Fruit fly (Drosophila melanogaster): Measurements from ENCODE around the gene Kdsr.

Gene Kdsr

DNA sequence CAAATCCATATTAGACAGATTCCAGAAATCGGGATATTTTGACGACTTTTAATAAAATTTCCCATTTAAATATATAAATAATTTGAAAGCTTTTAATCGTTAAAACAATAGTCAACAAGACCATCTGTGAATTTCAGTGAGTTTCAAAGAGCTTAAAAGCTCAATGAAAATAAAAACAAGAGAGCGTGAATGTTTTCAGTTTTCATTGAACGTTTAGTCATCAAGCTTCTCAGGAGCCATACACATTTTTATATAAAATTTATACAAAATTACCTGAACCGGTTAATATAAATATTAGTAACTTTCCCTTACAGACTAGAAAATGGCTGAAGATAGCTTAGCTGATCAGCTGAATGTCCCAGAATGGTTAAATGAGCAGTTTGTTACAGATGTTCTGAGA is 39.9 kb upstream of the Kdsr start, which contains the start of gene CG31370:
Gene CG31370 (plus strand): TSS at position 226 of the 400 bp plus-strand sequence.
- TF ChIP-seq cic (GFP tag; optimal IDR thresholded peaks at IDR 0.05) (peak; percentile 26), kay (GFP tag; ENCODE audit: borderline replicate concordance) (peak; percentile 93), CG7045 (GFP tag; optimal IDR thresholded peaks at IDR 0.05) (no peak)

DNA sequence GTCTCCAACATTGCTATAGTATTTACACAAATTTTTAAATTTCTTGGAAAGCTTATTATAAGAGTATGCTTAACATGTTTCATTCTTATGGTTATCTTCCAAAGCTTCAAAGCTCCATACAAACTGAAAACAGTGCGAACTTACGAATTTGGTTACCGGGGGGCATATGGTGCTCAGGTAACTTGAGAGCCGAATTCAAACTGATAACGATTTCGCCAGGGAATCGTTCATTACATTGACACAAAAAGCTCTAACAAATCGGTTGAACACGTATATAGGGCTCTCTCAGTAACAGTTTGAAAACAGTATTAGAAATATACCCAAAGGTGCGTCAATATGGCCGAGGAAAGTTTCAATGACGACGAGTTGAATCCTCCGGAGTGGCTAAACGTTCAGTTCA is 38.3 kb upstream of the Kdsr start, which contains the start of gene CG13659:
Gene CG13659 (plus strand): TSS at position 317 of the 400 bp plus-strand sequence.
- TF ChIP-seq kay (GFP tag; ENCODE audit: borderline replicate concordance) (peak; percentile 46), CG12768 (GFP tag; optimal IDR thresholded peaks at IDR 0.05) (no peak)

DNA sequence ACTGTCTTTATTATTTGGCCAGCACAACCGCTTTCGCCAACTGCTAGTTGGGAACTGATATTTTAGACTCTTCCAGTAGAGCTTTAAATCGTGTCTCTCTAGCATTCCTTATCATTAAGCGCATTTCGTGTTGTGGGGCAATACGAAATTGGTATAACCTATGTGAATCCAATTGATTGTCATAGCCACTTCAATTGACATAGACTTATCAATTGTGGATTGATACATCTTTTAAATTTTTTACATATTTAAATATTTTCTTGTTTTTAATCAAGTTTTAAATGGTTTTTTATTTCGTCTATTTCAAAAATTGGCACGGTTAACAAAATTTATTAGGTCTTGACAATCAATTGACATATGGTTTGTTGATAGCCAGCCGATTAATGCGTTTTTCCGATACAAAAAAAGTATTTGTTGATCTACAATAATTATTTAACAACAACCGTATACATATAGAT is 37.2 kb upstream of the Kdsr start, which contains the start of gene CG31288:
Gene CG31288 (minus strand): TSS at position 51 of the 458 bp plus-strand sequence.
- TF ChIP-seq CG33017 (tag; optimal IDR thresholded peaks at IDR 0.05) (no peak), kay (GFP tag; ENCODE audit: borderline replicate concordance) (peak; percentile 90), CG7101 (tag; optimal IDR thresholded peaks at IDR 0.05) (no peak)

DNA sequence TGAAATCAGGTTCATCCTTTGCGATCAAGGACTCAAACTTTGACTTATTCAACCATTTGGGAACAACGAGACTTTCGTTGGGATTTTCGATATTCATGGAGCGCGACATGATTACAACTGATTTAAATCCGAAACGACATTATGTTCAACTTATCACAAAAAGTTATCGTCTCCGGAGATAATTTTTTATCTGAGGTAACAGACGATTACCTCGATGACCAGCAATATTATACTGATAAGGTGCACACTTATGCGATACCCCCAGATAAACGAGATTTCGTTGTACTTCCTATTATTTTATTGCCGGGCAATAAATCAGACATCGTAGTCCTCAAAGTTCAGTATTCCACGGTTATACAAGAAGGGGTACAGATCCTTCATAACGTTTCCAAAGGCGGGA is 35.4 kb upstream of the Kdsr start, which contains the start of gene CG31097:
Gene CG31097 (minus strand): TSS at position 101 of the 400 bp plus-strand sequence.
- TF ChIP-seq pad (GFP tag; optimal IDR thresholded peaks at IDR 0.05) = no peak
- TF ChIP-seq ovo (GFP tag; optimal IDR thresholded peaks at IDR 0.05) = no peak
- TF ChIP-seq CG1620 (GFP tag; optimal IDR thresholded peaks at IDR 0.05) = no peak
- TF ChIP-seq CG7101 (tag; optimal IDR thresholded peaks at IDR 0.05) = no peak
- TF ChIP-seq toe (GFP tag; optimal IDR thresholded peaks at IDR 0.05) = no peak
- TF ChIP-seq CG11617 (GFP tag; optimal IDR thresholded peaks at IDR 0.05) = no peak
- no peak for TF ChIP-seq tj (GFP tag; optimal IDR thresholded peaks at IDR 0.05)
- no peak for TF ChIP-seq CG5204 (GFP tag; optimal IDR thresholded peaks at IDR 0.05)
- no peak for TF ChIP-seq Crg-1 (GFP tag; optimal IDR thresholded peaks at IDR 0.05)
- TF ChIP-seq CG33017 (tag; optimal IDR thresholded peaks at IDR 0.05) = no peak
- no peak for TF ChIP-seq cnc (optimal IDR thresholded peaks at IDR 0.05)
- no peak for TF ChIP-seq CG12768 (GFP tag; optimal IDR thresholded peaks at IDR 0.05)
- no peak for TF ChIP-seq bab1 (GFP tag; optimal IDR thresholded peaks at IDR 0.05)
- TF ChIP-seq kay (GFP tag; ENCODE audit: borderline replicate concordance) = no peak
- TF ChIP-seq CG7045 (GFP tag; optimal IDR thresholded peaks at IDR 0.05) = no peak
- TF ChIP-seq Mnt (GFP tag; optimal IDR thresholded peaks at IDR 0.05) = no peak
- no peak for TF ChIP-seq Clk (GFP tag; optimal IDR thresholded peaks at IDR 0.05)
- TF ChIP-seq Hr96 (GFP tag; optimal IDR thresholded peaks at IDR 0.05) = no peak

DNA sequence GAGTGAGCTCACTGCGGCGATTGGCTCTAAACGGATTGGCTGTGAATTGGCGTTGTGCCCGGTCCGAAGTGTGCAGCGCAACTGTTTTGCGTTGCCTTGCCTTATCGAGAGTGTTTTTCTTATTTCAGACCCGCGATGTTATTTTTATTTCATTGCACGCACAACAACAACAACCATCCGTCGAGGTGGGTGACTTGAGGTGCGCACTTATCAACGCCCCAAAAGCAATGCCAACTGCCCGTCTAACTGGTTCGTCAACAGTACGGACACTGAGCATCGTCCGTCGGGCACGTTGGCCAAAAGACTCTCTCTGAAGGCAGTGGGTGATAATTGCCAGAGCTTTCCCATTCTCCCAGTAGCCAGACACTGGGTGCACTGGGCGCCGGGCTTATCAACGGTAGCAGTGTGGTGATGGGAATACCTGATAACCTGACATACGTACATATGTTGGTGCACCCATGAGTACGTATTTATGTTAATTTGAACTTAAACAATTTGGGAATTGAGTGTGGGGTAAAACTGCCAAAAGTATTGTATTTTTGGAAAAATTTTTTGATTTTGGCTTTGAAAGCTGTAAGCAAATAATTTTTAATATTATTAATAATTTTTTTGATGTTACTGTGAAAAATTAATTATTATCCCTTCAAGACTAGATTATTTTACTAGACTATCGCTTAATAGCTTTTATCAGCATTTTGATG is 33.2 kb upstream of the Kdsr start, which contains the start of gene CG31102:
Gene CG31102 (minus strand): TSS at position 275 of the 701 bp plus-strand sequence.
- TF ChIP-seq cnc (optimal IDR thresholded peaks at IDR 0.05) (no peak), Mnt (GFP tag; optimal IDR thresholded peaks at IDR 0.05) (peak; percentile 85), CG7101 (tag; optimal IDR thresholded peaks at IDR 0.05) (no peak), CG1620 (GFP tag; optimal IDR thresholded peaks at IDR 0.05) (no peak), CG5204 (GFP tag; optimal IDR thresholded peaks at IDR 0.05) (no peak), pad (GFP tag; optimal IDR thresholded peaks at IDR 0.05) (no peak), kay (GFP tag; ENCODE audit: borderline replicate concordance) (peak; percentile 75), bab1 (GFP tag; optimal IDR thresholded peaks at IDR 0.05) (no peak), Hr96 (GFP tag; optimal IDR thresholded peaks at IDR 0.05) (peak; percentile 73), Clk (GFP tag; optimal IDR thresholded peaks at IDR 0.05) (no peak), Crg-1 (GFP tag; optimal IDR thresholded peaks at IDR 0.05) (no peak), CG12768 (GFP tag; optimal IDR thresholded peaks at IDR 0.05) (peak; percentile 52), tj (GFP tag; optimal IDR thresholded peaks at IDR 0.05) (no peak), cic (GFP tag; optimal IDR thresholded peaks at IDR 0.05) (peak; percentile 91), CG7045 (GFP tag; optimal IDR thresholded peaks at IDR 0.05) (no peak), ovo (GFP tag; optimal IDR thresholded peaks at IDR 0.05) (no peak), toe (GFP tag; optimal IDR thresholded peaks at IDR 0.05) (peak; percentile 31), CG33017 (tag; optimal IDR thresholded peaks at IDR 0.05) (peak; percentile 53), CG14711 (tag; optimal IDR thresholded peaks at IDR 0.05) (no peak), CG11617 (GFP tag; optimal IDR thresholded peaks at IDR 0.05) (no peak)

DNA sequence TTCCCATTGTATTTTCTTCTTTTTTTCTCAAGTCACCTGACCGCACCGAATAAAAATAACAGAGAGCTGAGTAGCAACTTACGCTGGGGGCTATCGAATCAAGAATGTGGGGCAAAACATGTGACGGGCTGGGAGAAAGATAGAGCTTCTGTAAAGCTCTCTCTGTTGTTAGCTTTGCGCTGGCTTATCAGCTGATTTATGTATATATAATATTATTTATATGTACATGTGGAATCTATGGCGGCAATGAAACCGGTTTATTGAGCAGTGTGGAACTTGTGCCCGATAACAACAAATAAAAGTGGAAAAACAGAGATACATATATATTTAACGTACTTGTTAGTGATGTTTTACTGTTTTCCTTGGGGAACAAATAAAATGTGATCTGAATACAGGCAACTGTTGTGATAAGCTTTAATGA is 30.6 kb upstream of the Kdsr start, which contains the start of gene CG31098:
Gene CG31098 (minus strand): TSS at position 114 of the 421 bp plus-strand sequence.
- TF ChIP-seq CG12768 (GFP tag; optimal IDR thresholded peaks at IDR 0.05) (peak; percentile 80), kay (GFP tag; ENCODE audit: borderline replicate concordance) (peak; percentile 89), CG7045 (GFP tag; optimal IDR thresholded peaks at IDR 0.05) (peak; percentile 62), CG11617 (GFP tag; optimal IDR thresholded peaks at IDR 0.05) (peak; percentile 53), CG33017 (tag; optimal IDR thresholded peaks at IDR 0.05) (peak; percentile 83), tj (GFP tag; optimal IDR thresholded peaks at IDR 0.05) (peak; percentile 18), CG14711 (tag; optimal IDR thresholded peaks at IDR 0.05) (peak; percentile 29), CG5204 (GFP tag; optimal IDR thresholded peaks at IDR 0.05) (no peak), cnc (optimal IDR thresholded peaks at IDR 0.05) (peak in 1 of 2 experiments; percentile 57), Crg-1 (GFP tag; optimal IDR thresholded peaks at IDR 0.05) (no peak), cic (GFP tag; optimal IDR thresholded peaks at IDR 0.05) (peak; percentile 92), ovo (GFP tag; optimal IDR thresholded peaks at IDR 0.05) (peak; percentile 41), bab1 (GFP tag; optimal IDR thresholded peaks at IDR 0.05) (peak; percentile 84), Hr96 (GFP tag; optimal IDR thresholded peaks at IDR 0.05) (no peak), CG7101 (tag; optimal IDR thresholded peaks at IDR 0.05) (peak; percentile 60), toe (GFP tag; optimal IDR thresholded peaks at IDR 0.05) (peak; percentile 41), pad (GFP tag; optimal IDR thresholded peaks at IDR 0.05) (peak; percentile 35), CG1620 (GFP tag; optimal IDR thresholded peaks at IDR 0.05) (no peak), Clk (GFP tag; optimal IDR thresholded peaks at IDR 0.05) (no peak), Mnt (GFP tag; optimal IDR thresholded peaks at IDR 0.05) (peak; percentile 90)
